Fruit fly (Drosophila melanogaster): ENCODE data around the gene CG14314.
A peak's percentile ranks its signal among the peaks of the same experiment; 100 is the strongest.

CG14314 gene

DNA sequence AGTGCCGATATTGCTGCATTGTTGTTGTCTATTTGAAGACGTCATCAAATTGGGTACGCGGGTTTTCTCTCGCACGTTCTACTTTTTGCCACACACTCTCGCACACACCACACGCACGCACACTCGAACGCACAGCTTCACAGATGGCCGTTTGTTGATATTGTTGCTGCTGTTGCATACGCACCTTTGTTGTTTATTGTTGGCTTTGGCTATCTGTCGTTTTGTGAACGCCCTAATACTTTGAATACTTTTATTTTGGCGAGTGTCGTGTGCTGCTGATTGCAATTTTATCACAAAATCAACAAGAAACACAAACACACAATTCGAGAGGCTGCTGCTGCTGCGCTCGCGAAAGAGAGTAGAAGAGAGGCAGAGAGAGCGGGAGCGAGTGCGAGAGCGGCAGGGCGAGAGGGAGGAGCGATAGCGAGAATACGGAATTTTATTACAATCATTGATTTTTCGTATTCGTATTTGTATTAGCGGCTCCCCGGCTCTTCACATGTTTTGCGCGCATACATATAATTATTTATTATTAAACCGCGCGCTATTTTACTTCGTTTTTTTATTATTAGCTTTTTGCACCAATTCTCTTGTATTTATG lies 17.3 kb upstream of the CG14314 start (continued):
- TF ChIP-seq al (GFP tag; IDR thresholded peaks at IDR 0.05) (no peak), pb (GFP tag; optimal IDR thresholded peaks at IDR 0.05) (peak; percentile 49), Hr51 (GFP tag; optimal IDR thresholded peaks at IDR 0.05) (peak in 1 of 2 experiments; percentile 1), MTF-1 (GFP tag; optimal IDR thresholded peaks at IDR 0.05; ENCODE audit: borderline replicate concordance) (peak; percentile 48), CG12659 (GFP tag; optimal IDR thresholded peaks at IDR 0.05) (no peak), CG17802 (tag; optimal IDR thresholded peaks at IDR 0.05) (no peak), pfk (GFP tag; optimal IDR thresholded peaks at IDR 0.05) (peak; percentile 39), Ravus (GFP tag; IDR thresholded peaks at IDR 0.05) (no peak), CG1602 (GFP tag; optimal IDR thresholded peaks at IDR 0.05) (peak; percentile 4), CG9932 (GFP tag; IDR thresholded peaks at IDR 0.05) (no peak), otp (GFP tag; IDR thresholded peaks at IDR 0.05) (no peak), CG3281 (GFP tag; optimal IDR thresholded peaks at IDR 0.05) (peak; percentile 19), hb (GFP tag; IDR thresholded peaks at IDR 0.05; ENCODE audit: partially characterized antibody) (no peak), CG3163 (GFP tag; optimal IDR thresholded peaks at IDR 0.05) (peak; percentile 27), D19B (GFP tag; optimal IDR thresholded peaks at IDR 0.05) (no peak), zfh1 (GFP tag; IDR thresholded peaks at IDR 0.05) (no peak), jing (GFP tag; optimal IDR thresholded peaks at IDR 0.05) (no peak), CG9876 (GFP tag; optimal IDR thresholded peaks at IDR 0.05) (no peak), jumu (GFP tag; optimal IDR thresholded peaks at IDR 0.05) (peak; percentile 33), cg (GFP tag; optimal IDR thresholded peaks at IDR 0.05) (peak; percentile 91), onecut (GFP tag; IDR thresholded peaks at IDR 0.05) (peak; percentile 94), CG12769 (tag; optimal IDR thresholded peaks at IDR 0.05) (peak; percentile 34), slp2 (GFP tag; optimal IDR thresholded peaks at IDR 0.05) (peak; percentile 30), Atf3 (GFP tag; optimal IDR thresholded peaks at IDR 0.05) (no peak), sima (GFP tag; optimal IDR thresholded peaks at IDR 0.05) (peak; percentile 16), exex (tag; optimal IDR thresholded peaks at IDR 0.05) (no peak), insv (GFP tag; optimal IDR thresholded peaks at IDR 0.05) (no peak), CG4707 (GFP tag; optimal IDR thresholded peaks at IDR 0.05) (peak; percentile 57), peb (GFP tag; IDR thresholded peaks at IDR 0.05) (no peak), CG7745 (tag; optimal IDR thresholded peaks at IDR 0.05) (peak; percentile 66), Side (GFP tag; optimal IDR thresholded peaks at IDR 0.05) (peak; percentile 22), nom (GFP tag; optimal IDR thresholded peaks at IDR 0.05) (peak; percentile 49), CG10462 (GFP tag; optimal IDR thresholded peaks at IDR 0.05) (no peak), CG12299 (tag; optimal IDR thresholded peaks at IDR 0.05) (peak; percentile 64), lab (GFP tag; optimal IDR thresholded peaks at IDR 0.05) (peak; percentile 45), ERR (GFP tag; optimal IDR thresholded peaks at IDR 0.05) (peak; percentile 41), CG34422 (GFP tag; IDR thresholded peaks at IDR 0.05) (no peak), CG12744 (GFP tag; optimal IDR thresholded peaks at IDR 0.05) (peak; percentile 39), CG14710 (tag; optimal IDR thresholded peaks at IDR 0.05) (peak; percentile 39), CG6765 (GFP tag; optimal IDR thresholded peaks at IDR 0.05) (peak; percentile 21), gce (GFP tag; IDR thresholded peaks at IDR 0.05) (no peak), lilli (GFP tag; optimal IDR thresholded peaks at IDR 0.05) (peak; percentile 26), CG13775 (GFP tag; optimal IDR thresholded peaks at IDR 0.05) (no peak), CG7556 (GFP tag; optimal IDR thresholded peaks at IDR 0.05) (peak; percentile 35), nau (GFP tag; optimal IDR thresholded peaks at IDR 0.05) (peak; percentile 72), gcm (GFP tag; optimal IDR thresholded peaks at IDR 0.05) (peak; percentile 49), TFAM (GFP tag; optimal IDR thresholded peaks at IDR 0.05) (no peak), CG42726 (GFP tag; IDR thresholded peaks at IDR 0.05; ENCODE audit: partially characterized antibody) (no peak), CG10147 (GFP tag; optimal IDR thresholded peaks at IDR 0.05) (no peak), CG17359 (tag; optimal IDR thresholded peaks at IDR 0.05) (peak; percentile 71)

All from whole organism, embryonic.